Worm (Caenorhabditis elegans) whole organism, early embryonic: ENCODE data around the gene ftn-1.

Experiments
- aly-1 ChIP-seq: sonication (generic microtip); optimal IDR thresholded peaks from 2 replicates; lab custom pipeline; 2016; ENCODE audit warnings: missing genetic modification characterization, missing compliant biosample characterization
- ama-1 ChIP-seq: fragments of 150-350 bp; optimal IDR thresholded peaks from 2 replicates; lab custom pipeline; 2014
- ceh-13 ChIP-seq: fragments of 200-800 bp; sonication (Bioruptor generic); optimal IDR thresholded peaks from 2 replicates; lab custom pipeline; 2018; ENCODE audit warnings: mild to moderate bottlenecking, missing genetic modification characterization, missing compliant biosample characterization
- ceh-36 ChIP-seq: sonication (generic microtip); optimal IDR thresholded peaks from 2 replicates; lab custom pipeline; 2016; ENCODE audit warnings: missing genetic modification characterization, inconsistent platforms, missing compliant biosample characterization
- ets-7 ChIP-seq: sonication (generic microtip); optimal IDR thresholded peaks from 2 replicates; lab custom pipeline; 2016; ENCODE audit warnings: missing genotype, missing genetic modification characterization, missing compliant biosample characterization
- flt-1 ChIP-seq: fragments of 200-800 bp; sonication (Bioruptor generic); IDR thresholded peaks from 2 replicates; pipeline ENCODE4 v1.3.6; 2022; ENCODE audit warnings: missing genetic modification characterization, missing compliant biosample characterization
- hnd-1 ChIP-seq: sonication (generic microtip); optimal IDR thresholded peaks from 2 replicates; lab custom pipeline; 2016; ENCODE audit warnings: missing genetic modification characterization, missing compliant biosample characterization
- scrt-1 ChIP-seq: fragments of 200-800 bp; sonication (Bioruptor generic); IDR thresholded peaks from 2 replicates; pipeline ENCODE4 v1.3.6; 2022; ENCODE audit warnings: missing genetic modification characterization, missing compliant biosample characterization
- sea-1 ChIP-seq: fragments of 200-800 bp; sonication (Bioruptor generic); conservative IDR thresholded peaks from 2 replicates; pipeline ENCODE4 v1.3.6; 2022; ENCODE audit warnings: missing genetic modification characterization, missing compliant biosample characterization
- tbx-11 ChIP-seq: fragments of 200-800 bp; sonication (Bioruptor generic); IDR thresholded peaks from 2 replicates; pipeline ENCODE4 v1.3.6; 2022; ENCODE audit warnings: missing genetic modification characterization, missing compliant biosample characterization
- tbx-37 ChIP-seq: fragments of 200-800 bp; sonication (Bioruptor generic); conservative IDR thresholded peaks from 2 replicates; pipeline ENCODE4 v1.3.6; 2022; ENCODE audit warnings: missing genetic modification reagents, missing genetic modification characterization, missing compliant biosample characterization

ce11 chrV:7551821-7552220 is 4.4 kb upstream of the ftn-1 start, which contains the start of gene F19F10.3:
- TF ChIP-seq aly-1 (tag; lab: Kevin White, UChicago) (no peak), ama-1 (no peak), sea-1 (GFP tag; lab: Robert Waterston, UW) (no peak), ceh-13 (no peak), flt-1 (GFP tag; lab: Robert Waterston, UW) (no peak), tbx-11 (GFP tag; lab: Robert Waterston, UW) (no peak), tbx-37 (no peak), ceh-36 (no peak), ets-7 (tag; lab: Kevin White, UChicago) (no peak), hnd-1 (no peak), scrt-1 (no peak)
